Worm (Caenorhabditis elegans) whole organism, L1 larva: ENCODE data around the gene R05A10.8.

ENCODE experiments used
- ceh-8 ChIP-seq: fragments of 200-800 bp; sonication (Bioruptor generic); optimal IDR thresholded peaks from 2 replicates; lab custom pipeline; 2018; ENCODE audit warnings: mild to moderate bottlenecking, missing genetic modification characterization, moderate library complexity, missing compliant biosample characterization
- snu-23 ChIP-seq: sonication (generic microtip); optimal IDR thresholded peaks from 2 replicates; lab custom pipeline; 2016; ENCODE audit warnings: missing genetic modification characterization, missing compliant biosample characterization
- xbp-1 ChIP-seq: sonication (generic microtip); optimal IDR thresholded peaks from 2 replicates; lab custom pipeline; 2016; ENCODE audit warnings: missing genetic modification characterization, missing compliant biosample characterization

DNA sequence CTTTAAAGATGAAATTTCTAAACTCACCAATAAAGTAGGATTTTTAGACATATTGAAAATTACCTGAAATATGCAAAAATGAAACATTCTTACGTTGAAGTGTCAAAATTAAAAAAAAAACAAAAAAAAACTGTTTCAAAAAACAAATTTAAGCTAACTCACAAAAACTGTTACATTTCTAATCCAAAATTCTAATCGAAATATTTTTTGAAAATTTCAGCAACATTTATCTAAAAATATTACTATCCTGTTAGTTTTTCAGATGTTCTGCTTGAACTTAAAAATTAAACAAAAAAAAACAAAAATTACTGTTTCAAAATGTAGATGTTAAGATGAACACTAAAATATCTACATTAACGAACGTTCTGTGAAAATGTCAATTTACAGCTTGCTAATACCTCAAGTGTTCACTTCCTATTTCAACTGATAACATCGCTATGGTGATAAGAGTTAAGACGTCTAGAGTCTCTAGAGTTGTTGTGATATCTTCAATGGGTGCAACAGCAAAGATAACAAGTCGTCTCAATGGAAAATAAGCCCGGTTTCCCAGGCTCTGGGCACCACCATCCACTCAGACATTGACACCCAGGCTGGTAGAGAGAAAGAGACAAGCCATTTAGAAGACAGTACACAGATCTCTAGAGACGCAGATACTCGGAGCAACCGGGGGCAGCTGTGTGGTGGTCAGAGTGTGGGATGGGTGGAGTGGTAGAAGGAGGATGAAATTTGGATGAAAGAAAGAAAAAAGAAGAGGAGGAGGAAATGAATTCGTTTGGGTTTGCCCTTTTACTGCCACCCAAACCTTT, 30.0 kb downstream of the R05A10.8 start, which contains the start of gene H12I19.115:
- no peak for TF ChIP-seq xbp-1 (tag; lab: Kevin White, UChicago)
- TF ChIP-seq ceh-8 (GFP tag; lab: Kevin White, UChicago): no peak
- TF ChIP-seq snu-23 (GFP tag; lab: Kevin White, UChicago): no peak
